Fruit fly (Drosophila melanogaster) whole organism, embryonic: ENCODE results near the gene CG13297.
"Not testable (repeated sequence)": the region's sequence is repeated elsewhere in the genome, so short reads cannot be mapped to it uniquely, and the experiment has no call there.

Experiments used
- BtbVII ChIP-seq: fragments of 200-800 bp; sonication (Bioruptor generic); optimal IDR thresholded peaks from 3 replicates; lab custom pipeline; 2017; ENCODE audit warnings: missing biosample characterization, mild to moderate bottlenecking, missing genetic modification characterization
- CG10979 ChIP-seq: fragments of 200-800 bp; sonication (Bioruptor generic); optimal IDR thresholded peaks from 2 replicates; lab custom pipeline; 2018; ENCODE audit warnings: missing biosample characterization, mild to moderate bottlenecking, missing genetic modification characterization, moderate library complexity
- CG12236 ChIP-seq: fragments of 200-800 bp; sonication (Bioruptor generic); optimal IDR thresholded peaks from 2 replicates; lab custom pipeline; 2016; ENCODE audit warnings: missing biosample characterization, missing genetic modification characterization
- CG15601 ChIP-seq: fragments of 200-800 bp; sonication (Bioruptor generic); optimal IDR thresholded peaks from 3 replicates; lab custom pipeline; 2019; ENCODE audit warnings: missing biosample characterization, mild to moderate bottlenecking, missing genetic modification characterization, moderate library complexity
- CG30431 ChIP-seq: fragments of 200-800 bp; sonication (Bioruptor generic); optimal IDR thresholded peaks from 2 replicates; lab custom pipeline; 2017; ENCODE audit warnings: missing biosample characterization, missing genetic modification characterization
- CG9437 ChIP-seq: fragments of 200-800 bp; sonication (Bioruptor generic); optimal IDR thresholded peaks from 2 replicates; lab custom pipeline; 2018; ENCODE audit warnings: missing biosample characterization, mild to moderate bottlenecking, missing genetic modification characterization
- Rfx ChIP-seq: fragments of 200-800 bp; sonication (Bioruptor generic); IDR thresholded peaks from 2 replicates; pipeline ENCODE4 v1.3.6; 2022; ENCODE audit warnings: missing biosample characterization, missing genetic modification characterization
- bowl ChIP-seq: fragments of 200-800 bp; sonication (Bioruptor generic); IDR thresholded peaks from 2 replicates; pipeline ENCODE4 v1.3.6; 2022; ENCODE audit warnings: missing biosample characterization, missing genetic modification characterization
- lola ChIP-seq, 3 experiments: fragments of >200 bp in 2 of 3; fragments of 200-800 bp in 1 of 3; sonication (Bioruptor generic) in 1 of 3; optimal IDR thresholded peaks; 2 replicates each; lab custom pipeline; 2017 to 2019; ENCODE audit warnings: missing biosample characterization in 3 of 3, missing genetic modification characterization in 3 of 3, mild to moderate bottlenecking in 1 of 3, moderate library complexity in 1 of 3
- usp ChIP-seq: fragments of >200 bp; optimal IDR thresholded peaks from 2 replicates; lab custom pipeline; 2017; ENCODE audit warnings: missing biosample characterization, missing genetic modification characterization

dm6 chr3L:6147887-6148286, 9.3 kb downstream of the CG13297 start, which contains the start of gene Cpr65Ax1:
- TF ChIP-seq BtbVII; usp (GFP tag; lab: Kevin White, UChicago); Rfx; CG10979 (tag; lab: Kevin White, UChicago); CG30431; CG9437; lola (GFP tag; optimal IDR thresholded peaks at IDR 0.05; lab: Kevin White, UChicago); CG15601; CG12236 (GFP tag; lab: Kevin White, UChicago); bowl: not testable (repeated sequence)
